Worm (Caenorhabditis elegans) whole organism, dauer: ENCODE measurements around the gene F49C12.2.
"Not testable (repeated sequence)": the region's sequence is repeated elsewhere in the genome, so short reads cannot be mapped to it uniquely, and the experiment has no call there.

Experiments used
- unc-62 ChIP-seq: sonication (generic microtip); optimal IDR thresholded peaks from 2 replicates; lab custom pipeline; 2017; ENCODE audit warnings: missing biosample characterization, missing genetic modification reagents, missing genetic modification characterization

The F49C12.2 gene

ce11 chrIV:9316068-9316681 lies 17.1 kb upstream of the F49C12.2 start, which contains the start of the genes F49C12.9 and rpn-7:
Gene F49C12.9, minus strand, starts transcription at chrIV:9316215.
Gene rpn-7, plus strand, starts transcription at chrIV:9316631.
- no peak for TF ChIP-seq unc-62 (GFP tag; lab: Kevin White, UChicago)

- not testable (repeated sequence) for TF ChIP-seq unc-62 (GFP tag; lab: Kevin White, UChicago)
These were observed 13.8 kb upstream of the F49C12.2 start, which contains the start of gene F49C12.7 for ce11 chrIV:9312827-9313226. Gene F49C12.7, minus strand, starts transcription at chrIV:9312927.

ce11 chrIV:9310935-9311566 lies 12.0 kb upstream of the F49C12.2 start:
- TF ChIP-seq unc-62 (GFP tag; lab: Kevin White, UChicago), result no peak

ce11 chrIV:9308975-9309374 lies 9.9 kb upstream of the F49C12.2 start, which contains the start of gene F49C12.6:
Gene F49C12.6, minus strand, starts transcription at chrIV:9309075.
- no peak for TF ChIP-seq unc-62 (GFP tag; lab: Kevin White, UChicago)

ce11 chrIV:9304617-9305016 lies 5.6 kb upstream of the F49C12.2 start, which contains the start of gene F49C12.5:
Gene F49C12.5, plus strand, starts transcription at chrIV:9304917.
- no peak for TF ChIP-seq unc-62 (GFP tag; lab: Kevin White, UChicago)

ce11 chrIV:9303994-9304393 lies 4.9 kb upstream of the F49C12.2 start, which contains the start of gene F49C12.4:
Gene F49C12.4, minus strand, starts transcription at chrIV:9304094.
- TF ChIP-seq unc-62 (GFP tag; lab: Kevin White, UChicago), result no peak

- TF ChIP-seq unc-62 (GFP tag; lab: Kevin White, UChicago), result no peak
These were observed 1.1 kb upstream of the F49C12.2 start, which contains the start of gene F49C12.3 for ce11 chrIV:9300127-9300526. Gene F49C12.3, plus strand, starts transcription at chrIV:9300427.

ce11 chrIV:9296285-9296684 lies 2.8 kb downstream of the F49C12.2 start, which contains the start of gene F49C12.1:
Gene F49C12.1, minus strand, starts transcription at chrIV:9296354.
- no peak for TF ChIP-seq unc-62 (GFP tag; lab: Kevin White, UChicago)

- TF ChIP-seq unc-62 (GFP tag; lab: Kevin White, UChicago), result not testable (repeated sequence)
These were observed 5.2 kb downstream of the F49C12.2 start, which contains the start of gene nhr-264 for ce11 chrIV:9293825-9294224. Gene nhr-264, minus strand, starts transcription at chrIV:9293925.

- TF ChIP-seq unc-62 (GFP tag; lab: Kevin White, UChicago), result no peak
These were observed 9.4 kb downstream of the F49C12.2 start for ce11 chrIV:9289635-9290034.

ce11 chrIV:9286305-9286704 lies 12.7 kb downstream of the F49C12.2 start, which contains the start of gene nhr-267:
Gene nhr-267, minus strand, starts transcription at chrIV:9286405.
- not testable (repeated sequence) for TF ChIP-seq unc-62 (GFP tag; lab: Kevin White, UChicago)

ce11 chrIV:9274008-9274529 lies 25.0 kb downstream of the F49C12.2 start, which contains the start of gene nmy-3:
Gene nmy-3, plus strand, starts transcription at chrIV:9274479.
- TF ChIP-seq unc-62 (GFP tag; lab: Kevin White, UChicago), result no peak

- TF ChIP-seq unc-62 (GFP tag; lab: Kevin White, UChicago), result no peak
These were observed 29.2 kb downstream of the F49C12.2 start, which contains the start of gene flh-3 for ce11 chrIV:9269796-9270195. Gene flh-3, plus strand, starts transcription at chrIV:9270096.

ce11 chrIV:9268916-9269315 lies 30.1 kb downstream of the F49C12.2 start:
- no peak for TF ChIP-seq unc-62 (GFP tag; lab: Kevin White, UChicago)

- TF ChIP-seq unc-62 (GFP tag; lab: Kevin White, UChicago), result no peak
These were observed 31.5 kb downstream of the F49C12.2 start for ce11 chrIV:9267581-9267980.

ce11 chrIV:9266464-9266863 lies 32.6 kb downstream of the F49C12.2 start, which contains the start of gene Y11D7A.19:
Gene Y11D7A.19, minus strand, starts transcription at chrIV:9266564.
- TF ChIP-seq unc-62 (GFP tag; lab: Kevin White, UChicago), result no peak
